Fruit fly (Drosophila melanogaster) whole organism, prepupa: ENCODE data around the gene CG42458.

Experiments
- Blimp-1 ChIP-seq: fragments of 200-800 bp; sonication (Bioruptor generic); optimal IDR thresholded peaks from 3 replicates; lab custom pipeline; 2017; ENCODE audit warnings: missing biosample characterization, missing genetic modification characterization, mild to moderate bottlenecking, moderate library complexity, missing genetic modification reagents
- CG16779 ChIP-seq: fragments of 200-800 bp; sonication (Bioruptor generic); optimal IDR thresholded peaks from 3 replicates; lab custom pipeline; 2017; ENCODE audit warnings: missing biosample characterization, mild to moderate bottlenecking, missing genetic modification characterization
- CG3032 ChIP-seq: fragments of 200-800 bp; optimal IDR thresholded peaks from 2 replicates; lab custom pipeline; 2019; ENCODE audit warnings: missing biosample characterization, mild to moderate bottlenecking, missing genetic modification characterization, moderate library complexity
- CG4318 ChIP-seq: fragments of 200-800 bp; sonication (Bioruptor generic); optimal IDR thresholded peaks from 3 replicates; lab custom pipeline; 2017; ENCODE audit warnings: missing biosample characterization, mild to moderate bottlenecking, missing genetic modification characterization
- CG6854 ChIP-seq: fragments of 200-800 bp; sonication (Bioruptor generic); optimal IDR thresholded peaks from 2 replicates; lab custom pipeline; 2017; ENCODE audit warnings: missing biosample characterization, mild to moderate bottlenecking, missing genetic modification characterization
- CG8319 ChIP-seq: fragments of 200-800 bp; sonication (Bioruptor generic); optimal IDR thresholded peaks from 3 replicates; lab custom pipeline; 2016; ENCODE audit warnings: missing biosample characterization, missing genetic modification characterization
- Eip78C ChIP-seq: fragments of 200-800 bp; sonication (Bioruptor generic); peaks from one replicate; lab custom pipeline; 2016; ENCODE audit warnings: missing biosample characterization, missing genetic modification characterization
- Gug ChIP-seq: fragments of 200-800 bp; sonication (Bioruptor generic); IDR thresholded peaks from 2 replicates; pipeline ENCODE4 v1.3.6; 2022; ENCODE audit warnings: missing biosample characterization, missing genetic modification characterization
- Lpt ChIP-seq: fragments of 200-800 bp; sonication (Bioruptor generic); optimal IDR thresholded peaks from 3 replicates; lab custom pipeline; 2016; ENCODE audit warnings: missing biosample characterization, missing genetic modification characterization
- Met ChIP-seq: fragments of 200-800 bp; sonication (Bioruptor generic); optimal IDR thresholded peaks from 3 replicates; lab custom pipeline; 2016; ENCODE audit warnings: missing biosample characterization, missing genetic modification characterization
- OdsH ChIP-seq: fragments of 200-800 bp; sonication (Bioruptor generic); optimal IDR thresholded peaks from 3 replicates; lab custom pipeline; 2016; ENCODE audit warnings: missing biosample characterization, missing genetic modification characterization
- achi ChIP-seq: fragments of 200-800 bp; sonication (Bioruptor generic); optimal IDR thresholded peaks from 3 replicates; lab custom pipeline; 2016; ENCODE audit warnings: missing biosample characterization, missing genetic modification characterization
- eg ChIP-seq: fragments of 200-800 bp; sonication (Bioruptor generic); IDR thresholded peaks from 3 replicates; pipeline ENCODE4 v1.3.6; 2022; ENCODE audit warnings: missing biosample characterization, missing genetic modification characterization

DNA sequence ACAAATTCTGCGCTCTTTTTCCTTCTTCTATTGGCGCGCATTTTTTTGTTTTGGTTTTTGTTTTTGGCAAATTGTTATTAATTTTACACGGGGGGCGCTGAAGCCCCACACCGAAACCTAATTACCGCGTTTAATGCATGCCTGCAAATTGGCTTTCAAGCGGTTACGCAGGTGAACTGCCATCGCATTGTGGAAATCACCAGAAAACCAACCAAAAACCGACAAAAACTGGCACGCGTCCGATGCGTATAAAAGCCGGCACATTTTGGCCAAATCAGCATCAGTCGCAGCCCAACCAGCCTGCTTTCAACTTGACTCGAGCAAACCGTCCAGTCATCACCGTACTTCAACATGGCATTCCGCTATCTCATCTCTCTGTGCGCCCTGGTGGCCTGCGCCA, 47.6 kb downstream of the CG42458 start, which contains the start of gene CG8541:
- TF ChIP-seq CG16779 (tag; lab: Kevin White, UChicago) (no peak), OdsH (GFP tag; lab: Kevin White, UChicago) (no peak), Eip78C (no peak), CG8319 (GFP tag; lab: Kevin White, UChicago) (no peak), achi (no peak), Gug (GFP tag; lab: Robert Waterston, UW) (no peak), eg (GFP tag; lab: Robert Waterston, UW) (no peak), Lpt (GFP tag; lab: Kevin White, UChicago) (no peak), CG4318 (GFP tag; lab: Kevin White, UChicago) (no peak), Blimp-1 (GFP tag; lab: Kevin White, UChicago) (no peak), CG3032 (no peak), CG6854 (GFP tag; lab: Kevin White, UChicago) (no peak), Met (GFP tag; lab: Kevin White, UChicago) (no peak)
